Worm (Caenorhabditis elegans): ENCODE results near the gene F53F1.3.

F53F1.3 gene

DNA sequence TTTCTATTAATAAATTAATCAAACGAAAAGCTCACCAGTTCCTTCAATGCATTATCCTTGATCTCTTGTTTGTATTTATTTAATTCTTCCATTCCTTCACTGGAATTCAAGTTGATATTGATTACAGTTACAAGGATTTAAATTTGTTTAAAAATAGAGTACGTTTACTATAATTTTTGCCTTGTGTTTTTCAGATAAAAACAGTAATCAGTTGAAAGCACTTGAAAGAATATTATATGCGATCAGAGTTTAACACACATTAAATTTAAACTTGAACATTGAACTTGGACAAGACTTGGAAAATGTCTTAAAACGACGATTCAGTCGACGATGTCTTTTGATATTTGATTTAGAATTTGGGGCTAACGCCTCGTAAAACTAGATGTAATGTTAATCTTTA lies 9.5 kb downstream of the F53F1.3 start, which contains the start of gene F53F1.6:
Gene F53F1.6 (minus strand): TSS at position 101 of the 400 bp plus-strand sequence.
- no peak for TF ChIP-seq ama-1 (optimal IDR thresholded peaks at IDR 0.05)
- TF ChIP-seq hmbx-1 (tag; optimal IDR thresholded peaks at IDR 0.05), result no peak
- no peak for TF ChIP-seq tbx-37 (GFP tag; conservative IDR thresholded peaks at IDR 0.05)
- TF ChIP-seq ceh-36 (tag; optimal IDR thresholded peaks at IDR 0.05), result no peak
- TF ChIP-seq F13C5.2 (tag; optimal IDR thresholded peaks at IDR 0.05), result no peak
- no peak for TF ChIP-seq ets-7 (tag; optimal IDR thresholded peaks at IDR 0.05)
- TF ChIP-seq sea-1 (GFP tag; conservative IDR thresholded peaks at IDR 0.05), result no peak

DNA sequence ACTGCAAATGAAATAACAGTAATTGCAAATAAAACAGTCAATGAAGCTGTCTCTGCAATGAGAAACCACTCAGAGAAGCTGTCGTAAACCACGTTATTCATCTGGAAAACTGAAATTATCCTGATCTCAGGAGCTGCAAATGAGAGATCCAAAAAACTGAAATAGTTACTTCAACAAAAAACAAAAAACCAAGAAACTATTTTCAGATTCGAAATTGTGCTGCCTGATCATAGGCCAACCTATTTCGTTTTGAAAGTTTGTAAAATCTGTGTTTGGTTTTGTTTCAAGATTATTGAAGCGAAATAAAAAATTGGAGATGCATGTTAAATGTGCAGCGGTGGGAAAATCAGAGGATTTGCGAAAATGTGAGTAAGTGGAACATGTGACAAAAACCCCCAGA lies 12.6 kb downstream of the F53F1.3 start, which contains the start of gene srv-8:
Gene srv-8 (minus strand): TSS at position 101 of the 400 bp plus-strand sequence.
- TF ChIP-seq hnd-1 (tag; optimal IDR thresholded peaks at IDR 0.05) (no peak), B0310.2 (tag; optimal IDR thresholded peaks at IDR 0.05) (no peak), pes-1 (GFP tag; IDR thresholded peaks at IDR 0.05) (no peak), scrt-1 (GFP tag; IDR thresholded peaks at IDR 0.05) (no peak), tbx-37 (GFP tag; conservative IDR thresholded peaks at IDR 0.05) (no peak), aly-1 (tag; optimal IDR thresholded peaks at IDR 0.05) (no peak), sea-1 (GFP tag; conservative IDR thresholded peaks at IDR 0.05) (no peak), F13C5.2 (tag; optimal IDR thresholded peaks at IDR 0.05) (no peak), ets-7 (tag; optimal IDR thresholded peaks at IDR 0.05) (no peak), ama-1 (optimal IDR thresholded peaks at IDR 0.05) (no peak), ceh-13 (GFP tag; optimal IDR thresholded peaks at IDR 0.05) (no peak), tbx-11 (GFP tag; IDR thresholded peaks at IDR 0.05) (no peak), ceh-36 (tag; optimal IDR thresholded peaks at IDR 0.05) (no peak), hmg-4 (GFP tag; optimal IDR thresholded peaks at IDR 0.05) (no peak)

DNA sequence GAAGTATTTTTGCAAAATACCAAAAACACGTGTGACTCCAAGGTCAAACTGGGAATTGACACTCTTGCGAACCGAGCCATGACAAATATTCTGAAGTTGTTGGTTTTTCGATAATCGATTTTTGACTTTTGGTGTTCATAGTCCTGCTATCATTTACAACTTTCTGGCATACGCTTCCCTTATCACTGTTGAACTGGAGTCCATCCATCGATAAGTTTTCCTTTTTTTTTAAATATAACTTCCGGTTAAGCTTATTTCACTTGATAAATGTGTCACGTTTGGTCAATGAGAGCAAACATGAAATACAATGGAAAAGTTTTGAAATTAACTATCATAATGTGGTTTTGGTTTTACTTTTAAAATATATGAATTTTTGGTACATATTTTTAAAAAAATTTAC lies 13.7 kb downstream of the F53F1.3 start:
- no peak for TF ChIP-seq ceh-36 (tag; optimal IDR thresholded peaks at IDR 0.05)
- no peak for TF ChIP-seq ceh-13 (GFP tag; optimal IDR thresholded peaks at IDR 0.05)
- no peak for TF ChIP-seq F13C5.2 (tag; optimal IDR thresholded peaks at IDR 0.05)
- TF ChIP-seq aly-1 (tag; optimal IDR thresholded peaks at IDR 0.05), result no peak
- no peak for TF ChIP-seq pes-1 (GFP tag; IDR thresholded peaks at IDR 0.05)
- no peak for TF ChIP-seq flt-1 (GFP tag; IDR thresholded peaks at IDR 0.05)
- no peak for TF ChIP-seq tbx-11 (GFP tag; IDR thresholded peaks at IDR 0.05)

DNA sequence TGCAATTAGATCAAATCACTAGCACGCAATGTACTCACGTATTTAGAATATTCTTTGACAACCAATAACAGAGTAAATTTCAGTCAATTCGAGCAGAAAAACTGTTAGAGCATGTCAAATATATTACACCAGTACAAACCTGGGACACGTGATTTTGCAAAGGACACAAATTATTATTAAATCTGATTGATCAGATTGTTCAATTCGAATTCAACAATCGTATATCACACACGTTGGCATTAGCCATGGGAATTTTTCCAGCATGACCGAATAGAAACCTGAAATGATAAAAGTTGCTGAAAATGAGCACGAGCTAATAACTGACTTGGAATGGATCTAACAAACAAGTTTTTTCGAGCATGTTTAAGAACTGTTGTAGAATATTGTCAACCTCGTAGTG lies 15.0 kb downstream of the F53F1.3 start, which contains the start of gene srv-9:
Gene srv-9 (minus strand): TSS at position 101 of the 400 bp plus-strand sequence.
- TF ChIP-seq hnd-1 (tag; optimal IDR thresholded peaks at IDR 0.05), result no peak

DNA sequence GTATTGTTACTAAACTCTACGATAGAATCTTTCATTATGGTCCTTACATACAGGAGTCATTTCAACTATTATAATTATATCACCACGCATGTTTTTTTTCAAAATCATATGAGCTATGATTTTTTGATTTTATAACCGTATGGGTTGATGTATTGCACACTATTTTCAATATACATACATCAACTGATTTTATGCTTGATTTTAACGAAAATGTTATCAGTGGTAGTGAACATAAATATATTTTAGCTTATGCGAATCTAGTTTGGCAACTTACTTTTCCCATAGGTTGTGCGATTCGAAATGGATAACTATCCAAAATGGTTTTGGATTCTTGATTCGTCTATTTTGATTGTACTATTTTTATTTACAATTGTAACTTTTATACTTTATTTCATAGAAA lies 15.6 kb downstream of the F53F1.3 start, which contains the start of gene srv-10:
Gene srv-10 (plus strand): TSS at position 301 of the 400 bp plus-strand sequence.
- TF ChIP-seq hnd-1 (tag; optimal IDR thresholded peaks at IDR 0.05) (no peak), F13C5.2 (tag; optimal IDR thresholded peaks at IDR 0.05) (no peak), sea-1 (GFP tag; conservative IDR thresholded peaks at IDR 0.05) (no peak), tra-4 (tag; optimal IDR thresholded peaks at IDR 0.05) (no peak), ama-1 (optimal IDR thresholded peaks at IDR 0.05) (no peak), pes-1 (GFP tag; IDR thresholded peaks at IDR 0.05) (no peak), flt-1 (GFP tag; IDR thresholded peaks at IDR 0.05) (no peak), scrt-1 (GFP tag; IDR thresholded peaks at IDR 0.05) (no peak), B0310.2 (tag; optimal IDR thresholded peaks at IDR 0.05) (no peak), ceh-36 (tag; optimal IDR thresholded peaks at IDR 0.05) (no peak)

DNA sequence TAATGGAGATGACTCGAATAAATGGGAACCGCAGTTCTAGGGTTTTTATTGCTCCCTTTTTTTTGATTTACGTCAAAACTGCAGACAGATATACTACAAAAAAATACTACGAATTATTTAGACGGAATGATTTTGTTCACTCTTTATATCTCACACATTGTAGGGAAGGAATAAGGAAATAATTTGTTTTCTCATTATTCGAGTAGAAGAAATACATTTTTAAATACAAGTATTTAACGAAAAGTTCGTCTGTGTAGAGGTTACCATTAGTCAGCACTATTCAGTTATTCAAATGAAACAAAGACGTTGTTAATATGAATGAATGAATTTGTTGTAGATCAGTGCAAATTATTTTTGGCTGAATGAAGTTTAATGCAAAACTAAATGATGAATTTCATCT lies 18.7 kb downstream of the F53F1.3 start, which contains the start of gene srd-18:
Gene srd-18 (minus strand): TSS at position 101 of the 400 bp plus-strand sequence.
- no peak for TF ChIP-seq hmbx-1 (tag; optimal IDR thresholded peaks at IDR 0.05)
- TF ChIP-seq pes-1 (GFP tag; IDR thresholded peaks at IDR 0.05), result no peak
- no peak for TF ChIP-seq ets-7 (tag; optimal IDR thresholded peaks at IDR 0.05)
- no peak for TF ChIP-seq flt-1 (GFP tag; IDR thresholded peaks at IDR 0.05)
- no peak for TF ChIP-seq B0310.2 (tag; optimal IDR thresholded peaks at IDR 0.05)
- no peak for TF ChIP-seq hmg-4 (GFP tag; optimal IDR thresholded peaks at IDR 0.05)
- no peak for TF ChIP-seq tra-4 (tag; optimal IDR thresholded peaks at IDR 0.05)
- no peak for TF ChIP-seq tbx-11 (GFP tag; IDR thresholded peaks at IDR 0.05)
- TF ChIP-seq tbx-37 (GFP tag; conservative IDR thresholded peaks at IDR 0.05), result no peak
- no peak for TF ChIP-seq aly-1 (tag; optimal IDR thresholded peaks at IDR 0.05)

DNA sequence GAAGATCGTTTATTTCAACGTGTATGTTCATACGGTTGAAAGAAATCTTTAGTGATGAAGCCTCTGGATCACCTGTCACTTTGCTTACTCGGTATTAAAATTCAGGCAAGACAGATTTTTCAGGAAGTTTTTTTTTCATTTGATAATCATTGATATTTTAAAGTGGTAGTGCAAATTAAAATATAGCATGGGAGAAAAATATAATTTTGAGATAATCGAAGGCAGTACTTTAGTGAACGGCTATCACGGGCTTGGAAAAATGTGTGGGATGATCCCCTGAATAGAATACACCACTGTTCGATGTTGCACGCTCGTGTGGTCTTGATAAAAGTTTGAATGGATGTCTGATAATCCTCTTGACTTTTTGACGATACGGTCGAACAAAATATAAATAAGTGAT lies 19.3 kb downstream of the F53F1.3 start:
- no peak for TF ChIP-seq tra-4 (tag; optimal IDR thresholded peaks at IDR 0.05)
- no peak for TF ChIP-seq tbx-37 (GFP tag; conservative IDR thresholded peaks at IDR 0.05)
- no peak for TF ChIP-seq hmbx-1 (tag; optimal IDR thresholded peaks at IDR 0.05)
- no peak for TF ChIP-seq aly-1 (tag; optimal IDR thresholded peaks at IDR 0.05)
- no peak for TF ChIP-seq ets-7 (tag; optimal IDR thresholded peaks at IDR 0.05)
- TF ChIP-seq sea-1 (GFP tag; conservative IDR thresholded peaks at IDR 0.05), result no peak
- no peak for TF ChIP-seq B0310.2 (tag; optimal IDR thresholded peaks at IDR 0.05)
- no peak for TF ChIP-seq scrt-1 (GFP tag; IDR thresholded peaks at IDR 0.05)
- no peak for TF ChIP-seq ama-1 (optimal IDR thresholded peaks at IDR 0.05)
- no peak for TF ChIP-seq pes-1 (GFP tag; IDR thresholded peaks at IDR 0.05)
- no peak for TF ChIP-seq hnd-1 (tag; optimal IDR thresholded peaks at IDR 0.05)

DNA sequence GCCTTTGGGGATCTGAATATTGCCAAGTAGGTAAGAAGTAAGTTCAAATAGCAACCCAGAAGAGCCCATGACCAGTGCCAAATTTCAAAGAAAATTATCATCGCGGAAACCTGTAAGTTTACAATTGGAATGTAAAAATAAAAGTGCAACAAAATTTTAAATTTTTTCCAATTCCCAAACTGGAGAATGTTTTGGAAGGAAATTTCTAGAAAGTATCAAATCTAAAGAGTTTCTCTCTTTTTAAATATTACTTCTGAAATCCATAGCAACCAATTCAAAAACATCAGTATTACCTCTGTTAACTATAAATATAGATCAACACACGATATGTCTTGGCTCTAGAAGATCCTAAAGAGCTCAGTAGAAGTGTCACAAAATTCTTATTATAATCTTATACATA lies 20.6 kb downstream of the F53F1.3 start, which contains the start of gene srd-19:
Gene srd-19 (minus strand): TSS at position 101 of the 400 bp plus-strand sequence.
- TF ChIP-seq flt-1 (GFP tag; IDR thresholded peaks at IDR 0.05) (no peak), F13C5.2 (tag; optimal IDR thresholded peaks at IDR 0.05) (no peak), sea-1 (GFP tag; conservative IDR thresholded peaks at IDR 0.05) (no peak), ceh-13 (GFP tag; optimal IDR thresholded peaks at IDR 0.05) (no peak), hmbx-1 (tag; optimal IDR thresholded peaks at IDR 0.05) (no peak), hmg-4 (GFP tag; optimal IDR thresholded peaks at IDR 0.05) (no peak), pes-1 (GFP tag; IDR thresholded peaks at IDR 0.05) (no peak), ets-7 (tag; optimal IDR thresholded peaks at IDR 0.05) (no peak), tra-4 (tag; optimal IDR thresholded peaks at IDR 0.05) (no peak), tbx-37 (GFP tag; conservative IDR thresholded peaks at IDR 0.05) (no peak), ceh-36 (tag; optimal IDR thresholded peaks at IDR 0.05) (no peak), ama-1 (optimal IDR thresholded peaks at IDR 0.05) (no peak), scrt-1 (GFP tag; IDR thresholded peaks at IDR 0.05) (no peak), tbx-11 (GFP tag; IDR thresholded peaks at IDR 0.05) (no peak), B0310.2 (tag; optimal IDR thresholded peaks at IDR 0.05) (no peak), hnd-1 (tag; optimal IDR thresholded peaks at IDR 0.05) (no peak), aly-1 (tag; optimal IDR thresholded peaks at IDR 0.05) (no peak)

Measured in whole organism, early embryonic.